Worm (Caenorhabditis elegans) whole organism, L4/young adult: ENCODE measurements around the gene rpn-13.

ENCODE experiments used
- W03F9.2 ChIP-seq: fragments of 150-350 bp; optimal IDR thresholded peaks from 2 replicates; lab custom pipeline; 2014; ENCODE audit warnings: missing biosample characterization, missing genetic modification characterization
- dao-5 ChIP-seq: sonication (generic microtip); optimal IDR thresholded peaks from 2 replicates; lab custom pipeline; 2016; ENCODE audit warnings: missing genotype, missing genetic modification characterization, moderate library complexity, missing compliant biosample characterization
- him-1 ChIP-seq: sonication (generic microtip); optimal IDR thresholded peaks from 2 replicates; lab custom pipeline; 2016; ENCODE audit warnings: missing genotype, missing genetic modification reagents, missing genetic modification characterization, missing compliant biosample characterization

ce11 chrIII:6359171-6359854 is 17.6 kb upstream of the rpn-13 start:
- no peak for TF ChIP-seq W03F9.2
- TF ChIP-seq him-1 (tag; lab: Kevin White, UChicago), result no peak
- no peak for TF ChIP-seq dao-5 (tag; lab: Kevin White, UChicago)
